Fruit fly (Drosophila melanogaster): ENCODE results near the gene Atg4a.

Atg4a gene

dm6 chr2L:1072184-1072583 lies 8.5 kb upstream of the Atg4a start (continued):
- TF ChIP-seq seq (GFP tag; IDR thresholded peaks at IDR 0.05) (peak; percentile 93), CG17186 (GFP tag; optimal IDR thresholded peaks at IDR 0.05) (peak; percentile 93), dati (GFP tag; IDR thresholded peaks at IDR 0.05) (peak; percentile 81), CG6272 (GFP tag; IDR thresholded peaks at IDR 0.05) (no peak), zen (tag; optimal IDR thresholded peaks at IDR 0.05) (peak; percentile 65), sna (GFP tag; IDR thresholded peaks at IDR 0.05; ENCODE audit: partially characterized antibody) (no peak), HmgD (GFP tag; optimal IDR thresholded peaks at IDR 0.05) (peak; percentile 61), Eip74EF (GFP tag; optimal IDR thresholded peaks at IDR 0.05) (peak in 1 of 2 experiments; percentile 82), CG6813 (GFP tag; optimal IDR thresholded peaks at IDR 0.05) (peak; percentile 98), Aef1 (GFP tag; IDR thresholded peaks at IDR 0.05) (peak; percentile 43; the same call in 2 of the 3 replicates), vvl (GFP tag; IDR thresholded peaks at IDR 0.05) (peak; percentile 93), CG9215 (GFP tag; IDR thresholded peaks at IDR 0.05) (peak; percentile 57), hth (optimal IDR thresholded peaks at IDR 0.05) (no peak), MBD-R2 (GFP tag; IDR thresholded peaks at IDR 0.05) (peak; percentile 71; the same call in 1 of the 2 replicates), Hr78 (GFP tag; optimal IDR thresholded peaks at IDR 0.05) (peak in 1 of 2 experiments; percentile 68), kah (GFP tag; optimal IDR thresholded peaks at IDR 0.05) (peak; percentile 83), phol (tag; optimal IDR thresholded peaks at IDR 0.05) (peak; percentile 13), CG43689 (GFP tag; IDR thresholded peaks at IDR 0.05) (peak; percentile 86), fd64A (GFP tag; optimal IDR thresholded peaks at IDR 0.05) (peak; percentile 99), CG6854 (GFP tag; optimal IDR thresholded peaks at IDR 0.05) (peak; percentile 88), CG1233 (GFP tag; optimal IDR thresholded peaks at IDR 0.05) (peak; percentile 97), Hey (tag; optimal IDR thresholded peaks at IDR 0.05) (peak; percentile 94), ttk (GFP tag; IDR thresholded peaks at IDR 0.05) (peak; percentile 70), Dip3 (GFP tag; optimal IDR thresholded peaks at IDR 0.05) (peak; percentile 84), CG13296 (GFP tag; optimal IDR thresholded peaks at IDR 0.05) (peak; percentile 86), gce (GFP tag; IDR thresholded peaks at IDR 0.05) (peak; percentile 94), NC2α (GFP tag; optimal IDR thresholded peaks at IDR 0.05) (peak; percentile 95), CG4328 (GFP tag; optimal IDR thresholded peaks at IDR 0.05) (peak; percentile 95), CG17612 (GFP tag; IDR thresholded peaks at IDR 0.05) (peak; percentile 70), crc (GFP tag; optimal IDR thresholded peaks at IDR 0.05) (peak; percentile 91), CG11398 (GFP tag; optimal IDR thresholded peaks at IDR 0.05) (peak; percentile 97), Fer1 (GFP tag; optimal IDR thresholded peaks at IDR 0.05) (peak; percentile 93), NFAT (GFP tag; IDR thresholded peaks at IDR 0.05) (peak; percentile 81), Tbp (GFP tag; optimal IDR thresholded peaks at IDR 0.05) (no peak), slou (GFP tag; optimal IDR thresholded peaks at IDR 0.05) (peak; percentile 91), BtbVII (GFP tag; optimal IDR thresholded peaks at IDR 0.05) (peak; percentile 95), gsb-n (tag; optimal IDR thresholded peaks at IDR 0.05) (peak; percentile 95), CG17385 (GFP tag; optimal IDR thresholded peaks at IDR 0.05) (peak; percentile 82), vnd (GFP tag; IDR thresholded peaks at IDR 0.05; ENCODE audit: partially characterized antibody) (no peak), NC2β (GFP tag; optimal IDR thresholded peaks at IDR 0.05) (peak; percentile 95), gsb (GFP tag; IDR thresholded peaks at IDR 0.05) (peak; percentile 81), CG8281 (tag; optimal IDR thresholded peaks at IDR 0.05) (peak; percentile 86), Dp (GFP tag; optimal IDR thresholded peaks at IDR 0.05) (peak; percentile 3), CG10209 (GFP tag; optimal IDR thresholded peaks at IDR 0.05) (peak; percentile 97), Optix (GFP tag; IDR thresholded peaks at IDR 0.05) (peak; percentile 84), CG8924 (tag; optimal IDR thresholded peaks at IDR 0.05) (peak; percentile 86), twi (tag; optimal IDR thresholded peaks at IDR 0.05) (peak; percentile 76), Poxn (GFP tag; IDR thresholded peaks at IDR 0.05) (0 out of 2 replicates have a peak, but pooled peaks have one; percentile 46), zf30C (GFP tag; optimal IDR thresholded peaks at IDR 0.05) (no peak), nom (GFP tag; optimal IDR thresholded peaks at IDR 0.05) (peak; percentile 52), ash1 (GFP tag; optimal IDR thresholded peaks at IDR 0.05) (peak; percentile 95)

All from whole organism, embryonic.